Fruit fly (Drosophila melanogaster) whole organism, embryonic: ENCODE data around the gene ND-B16.6.

ENCODE experiments used
- CG10462 ChIP-seq: fragments of 200-800 bp; sonication (Bioruptor generic); optimal IDR thresholded peaks from 2 replicates; lab custom pipeline; 2016; ENCODE audit warnings: missing biosample characterization, missing genetic modification characterization
- CG11723 ChIP-seq: fragments of 200-800 bp; sonication (Bioruptor generic); optimal IDR thresholded peaks from 2 replicates; lab custom pipeline; 2017; ENCODE audit warnings: missing biosample characterization, mild to moderate bottlenecking, missing genetic modification characterization
- CG34376 ChIP-seq: fragments of 200-800 bp; sonication (Bioruptor generic); optimal IDR thresholded peaks from 2 replicates; lab custom pipeline; 2018; ENCODE audit warnings: missing biosample characterization, mild to moderate bottlenecking, missing genetic modification characterization
- CG5953 ChIP-seq: fragments of 200-800 bp; sonication (Bioruptor generic); IDR thresholded peaks from 2 replicates; pipeline ENCODE4 v1.3.6; 2022; ENCODE audit warnings: missing biosample characterization, missing genetic modification characterization
- CG7745 ChIP-seq: fragments of 200-800 bp; sonication (Bioruptor generic); optimal IDR thresholded peaks from 2 replicates; lab custom pipeline; 2018; ENCODE audit warnings: missing biosample characterization, mild to moderate bottlenecking, missing genetic modification characterization, moderate library complexity
- E2f1 ChIP-seq: fragments of 200-800 bp; sonication (Bioruptor generic); IDR thresholded peaks from 2 replicates; pipeline ENCODE4 v1.3.6; 2022; ENCODE audit warnings: missing biosample characterization, missing genetic modification characterization
- nau ChIP-seq: fragments of 200-800 bp; sonication (Bioruptor generic); optimal IDR thresholded peaks from 3 replicates; lab custom pipeline; 2017; ENCODE audit warnings: missing biosample characterization, mild to moderate bottlenecking, missing genetic modification characterization, missing genetic modification reagents
- onecut ChIP-seq: fragments of 200-800 bp; sonication (Bioruptor generic); IDR thresholded peaks from 2 replicates; pipeline ENCODE4 v1.3.6; 2022; ENCODE audit warnings: missing biosample characterization, missing genetic modification characterization
- pan ChIP-seq, 4 experiments: fragments of >200 bp in 3 of 4; fragments of 200-800 bp in 1 of 4; sonication (Bioruptor generic) in 1 of 4; optimal IDR thresholded peaks in 3 of 4; IDR thresholded peaks in 1 of 4; 2 replicates each; pipeline versions ENCODE4 v1.3.6 to Lab custom; 2017 to 2022; ENCODE audit warnings: missing biosample characterization in 2 of 4, missing genetic modification characterization in 2 of 4, mixed read lengths in 1 of 4
- sc ChIP-seq, 3 experiments: fragments of >200 bp in 2 of 3; fragments of 200-800 bp in 1 of 3; sonication (Bioruptor generic) in 1 of 3; optimal IDR thresholded peaks; 2 replicates in 2 of 3; 3 replicates in 1 of 3; lab custom pipeline; 2017; ENCODE audit warnings: mild to moderate bottlenecking in 1 of 3, missing biosample characterization in 1 of 3, missing genetic modification characterization in 1 of 3, missing genetic modification reagents in 1 of 3
- sim ChIP-seq: fragments of 200-800 bp; sonication (Bioruptor generic); IDR thresholded peaks from 2 replicates; pipeline ENCODE4 v1.3.6; 2022; ENCODE audit warnings: missing biosample characterization, missing genetic modification characterization

DNA sequence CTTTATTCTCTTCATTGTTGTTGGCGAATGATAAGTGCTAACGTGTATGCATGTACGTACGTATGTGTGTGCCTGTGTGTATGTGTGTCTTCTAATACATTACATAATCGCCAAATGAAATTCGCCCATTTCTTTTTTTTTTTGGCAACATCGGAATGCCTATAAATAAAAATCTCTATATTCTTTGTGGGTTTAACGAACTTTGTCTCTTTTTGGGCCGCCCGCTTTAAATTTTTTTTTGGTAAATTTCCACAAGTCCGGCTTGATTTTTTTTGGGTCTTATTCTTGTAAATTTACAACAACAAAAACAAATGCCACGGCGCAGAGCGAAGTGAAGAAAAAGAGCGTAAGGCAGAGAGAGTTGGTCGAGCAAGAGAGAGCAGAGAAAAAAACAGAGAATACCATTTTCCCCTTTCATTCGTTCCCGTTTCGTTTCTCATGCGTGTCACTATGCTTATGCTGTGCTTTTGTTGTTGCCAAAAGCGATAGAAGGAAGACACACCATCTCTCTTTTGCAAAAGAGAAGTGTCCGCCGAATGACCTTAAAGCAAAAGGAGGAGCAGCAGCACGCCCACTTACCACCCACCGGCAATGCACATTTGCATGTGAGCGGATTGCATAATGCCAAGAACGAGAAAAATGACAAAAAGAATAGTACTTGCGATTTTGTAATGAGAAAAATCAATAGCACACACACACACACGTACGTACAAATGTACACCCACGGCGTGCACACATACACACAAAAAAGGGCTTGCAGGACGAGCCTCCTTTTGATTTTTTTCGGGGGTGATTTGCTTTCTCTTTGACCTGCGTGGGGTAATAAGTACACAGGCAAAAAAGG lies 2.8 kb upstream of the ND-B16.6 start:
- TF ChIP-seq CG5953 (GFP tag; lab: Robert Waterston, UW) = no peak
- peak; percentile 87; the same call in 1 of the 2 replicates for TF ChIP-seq onecut (GFP tag; lab: Robert Waterston, UW)
- TF ChIP-seq CG11723 (GFP tag; lab: Kevin White, UChicago) = no peak
- no peak for TF ChIP-seq CG10462 (GFP tag; lab: Kevin White, UChicago)
- no peak for TF ChIP-seq CG7745
- no peak for TF ChIP-seq pan (optimal IDR thresholded peaks at IDR 0.05; lab: Kevin White, UChicago)
- TF ChIP-seq pan (GFP tag; optimal IDR thresholded peaks at IDR 0.05 in 1 of 2, IDR thresholded peaks at IDR 0.05 in 1 of 2) = no peak
- TF ChIP-seq sc (optimal IDR thresholded peaks at IDR 0.05; lab: Kevin White, UChicago) = no peak
- no peak for TF ChIP-seq sc (GFP tag; optimal IDR thresholded peaks at IDR 0.05; lab: Kevin White, UChicago)
- TF ChIP-seq nau (GFP tag; lab: Kevin White, UChicago) = no peak
- TF ChIP-seq sim (GFP tag; lab: Robert Waterston, UW) = no peak
- TF ChIP-seq CG34376 = no peak
- no peak for TF ChIP-seq E2f1 (GFP tag; lab: Robert Waterston, UW)
